Fruit fly (Drosophila melanogaster) whole organism, pupa: ENCODE results near the gene CG13842.

Experiments used
- CG4496 ChIP-seq: fragments of 200-800 bp; sonication (Bioruptor generic); IDR thresholded peaks from 3 replicates; pipeline ENCODE4 v1.3.6; 2022; ENCODE audit warnings: missing biosample characterization, missing genetic modification characterization
- EcR ChIP-seq: fragments of 200-800 bp; sonication (Bioruptor generic); optimal IDR thresholded peaks from 3 replicates; lab custom pipeline; 2019; ENCODE audit warnings: missing biosample characterization, missing genetic modification characterization, mild to moderate bottlenecking, moderate library complexity, missing genetic modification reagents

DNA sequence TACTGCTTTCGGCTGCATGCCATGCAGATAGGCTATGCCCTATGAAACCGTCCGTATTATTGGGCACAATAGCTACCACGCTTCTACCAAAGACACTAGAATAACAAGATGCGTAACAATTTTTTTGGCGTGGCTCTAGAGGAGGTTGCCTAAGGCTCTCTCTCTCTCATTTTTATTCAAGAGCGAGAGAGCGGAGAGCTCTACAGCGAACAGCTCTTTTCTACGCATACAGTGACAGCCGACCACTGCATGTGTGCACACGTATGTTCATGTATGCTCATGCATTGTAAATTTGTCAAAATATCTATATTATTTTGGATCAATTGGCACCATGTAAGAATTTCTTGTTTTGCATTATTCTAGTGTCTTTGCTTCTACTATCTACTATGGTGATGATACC, 25.9 kb upstream of the CG13842 start:
- TF ChIP-seq CG4496 (no peak), EcR (GFP tag; lab: Kevin White, UChicago) (no peak)
